Fruit fly (Drosophila melanogaster) whole organism, prepupa: ENCODE data around the gene ppl.

Experiments
- Blimp-1 ChIP-seq: fragments of 200-800 bp; sonication (Bioruptor generic); optimal IDR thresholded peaks from 3 replicates; lab custom pipeline; 2017; ENCODE audit warnings: missing biosample characterization, missing genetic modification characterization, mild to moderate bottlenecking, moderate library complexity, missing genetic modification reagents
- CG10631 ChIP-seq: fragments of 200-800 bp; sonication (Bioruptor generic); optimal IDR thresholded peaks from 2 replicates; lab custom pipeline; 2016; ENCODE audit warnings: missing biosample characterization, missing genetic modification characterization
- CG10669 ChIP-seq: fragments of 200-800 bp; sonication (Bioruptor generic); optimal IDR thresholded peaks from 3 replicates; lab custom pipeline; 2018; ENCODE audit warnings: missing biosample characterization, mild to moderate bottlenecking, missing genetic modification characterization, moderate library complexity
- CG11294 ChIP-seq: fragments of 200-800 bp; sonication (Bioruptor generic); IDR thresholded peaks from 2 replicates; pipeline ENCODE4 v1.3.6; 2022; ENCODE audit warnings: missing biosample characterization, missing genetic modification characterization
- CG11762 ChIP-seq: fragments of 200-800 bp; sonication (Bioruptor generic); optimal IDR thresholded peaks from 3 replicates; lab custom pipeline; 2016; ENCODE audit warnings: missing biosample characterization, missing genetic modification characterization; ENCODE audit not compliant: insufficient read depth
- CG11902 ChIP-seq: fragments of 200-800 bp; sonication (Bioruptor generic); optimal IDR thresholded peaks from 3 replicates; lab custom pipeline; 2016; ENCODE audit warnings: missing biosample characterization, missing genetic modification characterization
- CG15336 ChIP-seq: fragments of 200-800 bp; sonication (Bioruptor generic); IDR thresholded peaks from 2 replicates; pipeline ENCODE4 v1.3.6; 2022; ENCODE audit warnings: missing biosample characterization, missing genetic modification characterization
- CG1621 ChIP-seq: fragments of 200-800 bp; sonication (Bioruptor generic); optimal IDR thresholded peaks from 3 replicates; lab custom pipeline; 2018; ENCODE audit warnings: missing biosample characterization, mild to moderate bottlenecking, missing genetic modification characterization
- CG16779 ChIP-seq: fragments of 200-800 bp; sonication (Bioruptor generic); optimal IDR thresholded peaks from 3 replicates; lab custom pipeline; 2017; ENCODE audit warnings: missing biosample characterization, mild to moderate bottlenecking, missing genetic modification characterization
- CG3032 ChIP-seq: fragments of 200-800 bp; optimal IDR thresholded peaks from 2 replicates; lab custom pipeline; 2019; ENCODE audit warnings: missing biosample characterization, mild to moderate bottlenecking, missing genetic modification characterization, moderate library complexity
- CG32006 ChIP-seq: fragments of 200-800 bp; sonication (Bioruptor generic); optimal IDR thresholded peaks from 3 replicates; lab custom pipeline; 2017; ENCODE audit warnings: missing biosample characterization, mild to moderate bottlenecking, missing genetic modification characterization
- CG3919 ChIP-seq: fragments of 200-800 bp; sonication (Bioruptor generic); optimal IDR thresholded peaks from 3 replicates; lab custom pipeline; 2016; ENCODE audit warnings: missing biosample characterization, missing genetic modification characterization
- CG4318 ChIP-seq: fragments of 200-800 bp; sonication (Bioruptor generic); optimal IDR thresholded peaks from 3 replicates; lab custom pipeline; 2017; ENCODE audit warnings: missing biosample characterization, mild to moderate bottlenecking, missing genetic modification characterization
- CG6792 ChIP-seq: fragments of 200-800 bp; sonication (Bioruptor generic); optimal IDR thresholded peaks from 3 replicates; lab custom pipeline; 2016; ENCODE audit warnings: missing biosample characterization, missing genetic modification characterization
- CG6854 ChIP-seq: fragments of 200-800 bp; sonication (Bioruptor generic); optimal IDR thresholded peaks from 2 replicates; lab custom pipeline; 2017; ENCODE audit warnings: missing biosample characterization, mild to moderate bottlenecking, missing genetic modification characterization
- CG7368 ChIP-seq: fragments of 200-800 bp; sonication (Bioruptor generic); optimal IDR thresholded peaks from 3 replicates; lab custom pipeline; 2016; ENCODE audit warnings: missing biosample characterization, missing genetic modification characterization
- CG8119 ChIP-seq: fragments of 200-800 bp; sonication (Bioruptor generic); IDR thresholded peaks from 3 replicates; pipeline ENCODE4 v1.3.6; 2022; ENCODE audit warnings: missing biosample characterization, missing genetic modification characterization
- CG8319 ChIP-seq: fragments of 200-800 bp; sonication (Bioruptor generic); optimal IDR thresholded peaks from 3 replicates; lab custom pipeline; 2016; ENCODE audit warnings: missing biosample characterization, missing genetic modification characterization
- CG8632 ChIP-seq: fragments of 200-800 bp; sonication (Bioruptor generic); optimal IDR thresholded peaks from 3 replicates; lab custom pipeline; 2016; ENCODE audit warnings: missing biosample characterization, missing genetic modification characterization
- CG9139 ChIP-seq: fragments of 200-800 bp; sonication (Bioruptor generic); optimal IDR thresholded peaks from 3 replicates; lab custom pipeline; 2017; ENCODE audit warnings: missing biosample characterization, mild to moderate bottlenecking, missing genetic modification characterization
- Eip75B ChIP-seq: fragments of 200-800 bp; sonication (Bioruptor generic); optimal IDR thresholded peaks from 3 replicates; lab custom pipeline; 2016; ENCODE audit warnings: missing biosample characterization, missing genetic modification characterization
- Eip78C ChIP-seq: fragments of 200-800 bp; sonication (Bioruptor generic); peaks from one replicate; lab custom pipeline; 2016; ENCODE audit warnings: missing biosample characterization, missing genetic modification characterization
- Eip93F ChIP-seq: fragments of 200-800 bp; sonication (Bioruptor generic); optimal IDR thresholded peaks from 2 replicates; lab custom pipeline; 2016; ENCODE audit warnings: missing biosample characterization, mild to moderate bottlenecking, missing genetic modification characterization
- Ets96B ChIP-seq: fragments of 200-800 bp; optimal IDR thresholded peaks from 2 replicates; lab custom pipeline; 2019; ENCODE audit warnings: missing biosample characterization, mild to moderate bottlenecking, missing genetic modification characterization, moderate library complexity
- Hr38 ChIP-seq: sonication (Bioruptor generic); optimal IDR thresholded peaks from 2 replicates; lab custom pipeline; 2016; ENCODE audit warnings: missing biosample characterization, missing genetic modification characterization
- Hr39 ChIP-seq: fragments of 200-800 bp; sonication (Bioruptor generic); optimal IDR thresholded peaks from 2 replicates; lab custom pipeline; 2016; ENCODE audit warnings: missing biosample characterization, missing genetic modification characterization
- Hr4 ChIP-seq: fragments of 200-800 bp; sonication (Bioruptor generic); optimal IDR thresholded peaks from 3 replicates; lab custom pipeline; 2016; ENCODE audit warnings: missing biosample characterization, missing genetic modification characterization
- Lpt ChIP-seq: fragments of 200-800 bp; sonication (Bioruptor generic); optimal IDR thresholded peaks from 3 replicates; lab custom pipeline; 2016; ENCODE audit warnings: missing biosample characterization, missing genetic modification characterization
- OdsH ChIP-seq: fragments of 200-800 bp; sonication (Bioruptor generic); optimal IDR thresholded peaks from 3 replicates; lab custom pipeline; 2016; ENCODE audit warnings: missing biosample characterization, missing genetic modification characterization
- Sox102F ChIP-seq: fragments of 200-800 bp; sonication (Bioruptor generic); optimal IDR thresholded peaks from 2 replicates; lab custom pipeline; 2016; ENCODE audit warnings: missing biosample characterization, mild to moderate bottlenecking, missing genetic modification characterization
- achi ChIP-seq: fragments of 200-800 bp; sonication (Bioruptor generic); optimal IDR thresholded peaks from 3 replicates; lab custom pipeline; 2016; ENCODE audit warnings: missing biosample characterization, missing genetic modification characterization
- cyc ChIP-seq: fragments of 200-800 bp; sonication (Bioruptor generic); optimal IDR thresholded peaks from 3 replicates; lab custom pipeline; 2016; ENCODE audit warnings: missing biosample characterization, missing genetic modification characterization
- dac ChIP-seq: fragments of 200-800 bp; sonication (Bioruptor generic); optimal IDR thresholded peaks from 2 replicates; lab custom pipeline; 2017; ENCODE audit warnings: missing biosample characterization, mild to moderate bottlenecking, missing genetic modification characterization
- dsx ChIP-seq: fragments of 200-800 bp; optimal IDR thresholded peaks from 3 replicates; lab custom pipeline; 2019; ENCODE audit warnings: missing biosample characterization, mild to moderate bottlenecking, missing genetic modification characterization, moderate library complexity; ENCODE audit not compliant: poor library complexity, severe bottlenecking
- eg ChIP-seq: fragments of 200-800 bp; sonication (Bioruptor generic); IDR thresholded peaks from 3 replicates; pipeline ENCODE4 v1.3.6; 2022; ENCODE audit warnings: missing biosample characterization, missing genetic modification characterization
- esn ChIP-seq: fragments of 200-800 bp; sonication (Bioruptor generic); optimal IDR thresholded peaks from 2 replicates; lab custom pipeline; 2016; ENCODE audit warnings: missing biosample characterization, mild to moderate bottlenecking, missing genetic modification characterization, moderate library complexity
- fd85E ChIP-seq: fragments of 200-800 bp; sonication (Bioruptor generic); optimal IDR thresholded peaks from 3 replicates; lab custom pipeline; 2016; ENCODE audit warnings: missing biosample characterization, missing genetic modification characterization
- net ChIP-seq: fragments of 200-800 bp; sonication (Bioruptor generic); optimal IDR thresholded peaks from 3 replicates; lab custom pipeline; 2016; ENCODE audit warnings: missing biosample characterization, missing genetic modification characterization
- pdm3 ChIP-seq: fragments of 200-800 bp; sonication (Bioruptor generic); optimal IDR thresholded peaks from 3 replicates; lab custom pipeline; 2016; ENCODE audit warnings: missing biosample characterization, missing genetic modification characterization
- salr ChIP-seq, 2 experiments: fragments of 200-800 bp; sonication (Bioruptor generic); optimal IDR thresholded peaks; 3 replicates each; lab custom pipeline; 2016 to 2018; ENCODE audit warnings: missing biosample characterization in 2 of 2, missing genetic modification characterization in 2 of 2, mild to moderate bottlenecking in 1 of 2
- spab ChIP-seq: fragments of 200-800 bp; sonication (Bioruptor generic); optimal IDR thresholded peaks from 2 replicates; lab custom pipeline; 2017; ENCODE audit warnings: missing biosample characterization, mild to moderate bottlenecking, missing genetic modification characterization, missing genetic modification reagents
- ss ChIP-seq, 2 experiments: fragments of 200-800 bp; sonication (Bioruptor generic); optimal IDR thresholded peaks; 2 replicates in 1 of 2; 3 replicates in 1 of 2; lab custom pipeline; 2017 to 2018; ENCODE audit warnings: mild to moderate bottlenecking in 2 of 2, missing biosample characterization in 2 of 2, missing genetic modification characterization in 2 of 2, moderate library complexity in 1 of 2
- svp ChIP-seq: fragments of 200-800 bp; sonication (Bioruptor generic); peaks from one replicate; lab custom pipeline; 2016; ENCODE audit warnings: missing biosample characterization, missing genetic modification characterization
- topi ChIP-seq: fragments of 200-800 bp; sonication (Bioruptor generic); optimal IDR thresholded peaks from 3 replicates; lab custom pipeline; 2016; ENCODE audit warnings: missing biosample characterization, missing genetic modification characterization
- vri ChIP-seq: fragments of 200-800 bp; sonication (Bioruptor generic); optimal IDR thresholded peaks from 3 replicates; lab custom pipeline; 2016; ENCODE audit warnings: missing biosample characterization, mild to moderate bottlenecking, missing genetic modification characterization

The ppl gene

DNA sequence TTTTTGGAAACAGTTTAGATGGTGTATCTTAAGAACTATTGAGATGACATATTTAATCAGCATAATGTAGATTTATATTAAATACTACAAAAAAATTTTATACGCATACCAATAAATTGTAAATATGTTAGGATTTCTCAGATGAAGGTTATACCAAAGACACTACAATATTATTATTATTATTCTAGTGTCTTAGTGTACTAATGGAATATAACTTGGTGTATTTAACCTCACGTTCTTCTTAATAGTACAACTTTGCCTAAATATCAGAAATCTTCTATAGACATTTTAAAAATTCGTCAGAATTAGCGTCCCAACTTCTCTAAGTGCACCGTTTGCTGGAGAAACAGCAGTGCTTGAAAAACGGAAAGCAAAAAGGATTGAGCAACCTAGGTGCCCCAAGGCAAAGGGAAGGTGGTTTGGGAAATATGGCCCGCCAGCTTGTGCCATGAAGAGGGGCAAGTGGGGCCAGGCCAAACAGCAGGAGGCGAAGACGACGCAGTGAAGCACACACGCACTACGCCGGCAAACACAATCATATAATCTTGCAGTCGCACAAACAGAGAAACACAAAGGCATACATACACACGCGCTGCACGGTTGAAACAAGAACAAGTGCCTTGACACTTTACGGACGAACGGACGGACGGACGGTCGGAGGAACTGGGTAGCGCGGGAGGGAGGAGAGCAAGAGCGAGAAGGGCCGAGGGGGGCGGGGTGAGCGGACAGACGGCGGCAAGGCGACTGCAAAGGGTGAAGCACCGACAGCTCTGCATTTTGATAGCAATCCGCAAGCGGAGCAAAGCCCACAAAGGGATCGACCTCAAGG is 28.2 kb downstream of the ppl start (continued):
- TF ChIP-seq topi (peak; percentile 68), Hr39 (GFP tag; lab: Kevin White, UChicago) (peak; percentile 0), esn (peak; percentile 80), Eip78C (GFP tag; lab: Kevin White, UChicago) (peak; percentile 99), Lpt (GFP tag; lab: Kevin White, UChicago) (no peak), CG11294 (no peak), dac (no peak), Ets96B (tag; lab: Kevin White, UChicago) (peak; percentile 80), cyc (GFP tag; lab: Kevin White, UChicago) (peak; percentile 51), fd85E (GFP tag; lab: Kevin White, UChicago) (no peak), ss (GFP tag; optimal IDR thresholded peaks at IDR 0.05; lab: Kevin White, UChicago) (no peak), CG3919 (peak; percentile 66), CG11762 (GFP tag; lab: Kevin White, UChicago) (no peak), CG6854 (GFP tag; lab: Kevin White, UChicago) (no peak), pdm3 (GFP tag; lab: Kevin White, UChicago) (peak; percentile 42), achi (peak; percentile 50), Blimp-1 (GFP tag; lab: Kevin White, UChicago) (no peak), eg (no peak)

DNA sequence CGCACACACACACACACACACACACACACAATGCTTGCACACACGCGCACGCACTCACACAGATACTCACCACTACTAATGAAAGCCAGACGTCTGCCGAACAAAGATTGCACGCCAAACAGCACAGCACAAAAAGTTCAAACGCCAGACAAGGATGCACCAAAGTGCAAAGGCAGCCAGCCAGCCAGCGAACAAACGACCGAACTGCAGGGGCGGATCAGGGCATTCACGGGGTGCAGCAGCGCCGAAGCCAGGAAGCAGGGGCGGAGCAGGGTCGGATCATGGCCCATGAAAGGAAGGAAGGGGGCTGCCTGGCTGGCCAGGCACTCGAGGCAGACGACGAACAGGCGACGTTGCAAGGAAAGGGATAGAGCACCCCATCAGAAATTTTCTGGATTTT is 28.8 kb downstream of the ppl start:
- TF ChIP-seq vri (GFP tag; lab: Kevin White, UChicago) (no peak), topi (no peak), Eip75B (GFP tag; lab: Kevin White, UChicago) (no peak), spab (GFP tag; lab: Kevin White, UChicago) (no peak), Hr4 (GFP tag; lab: Kevin White, UChicago) (no peak), CG8119 (GFP tag; lab: Robert Waterston, UW) (0 out of 3 replicates have a peak, but pooled peaks have one; percentile 8), eg (peak; percentile 15; the same call in 1 of the 3 replicates), svp (GFP tag; lab: Kevin White, UChicago) (peak; percentile 84), CG6792 (GFP tag; lab: Kevin White, UChicago) (no peak), Hr39 (GFP tag; lab: Kevin White, UChicago) (peak; percentile 8), CG7368 (GFP tag; lab: Kevin White, UChicago) (no peak), ss (GFP tag; optimal IDR thresholded peaks at IDR 0.05; lab: Kevin White, UChicago) (peak in 1 of 2 experiments; percentile 40), CG32006 (GFP tag; lab: Kevin White, UChicago) (no peak), CG11902 (GFP tag; lab: Kevin White, UChicago) (peak; percentile 95), CG9139 (GFP tag; lab: Kevin White, UChicago) (no peak), cyc (GFP tag; lab: Kevin White, UChicago) (no peak), Sox102F (GFP tag; lab: Kevin White, UChicago) (peak; percentile 13), Blimp-1 (GFP tag; lab: Kevin White, UChicago) (no peak), CG3919 (no peak)

- TF ChIP-seq CG9139 (GFP tag; lab: Kevin White, UChicago) (peak; percentile 41), Hr4 (GFP tag; lab: Kevin White, UChicago) (peak; percentile 34), CG10631 (GFP tag; lab: Kevin White, UChicago) (peak; percentile 59), CG7368 (GFP tag; lab: Kevin White, UChicago) (peak; percentile 59), Lpt (GFP tag; lab: Kevin White, UChicago) (peak; percentile 51), eg (0 out of 3 replicates have a peak, but pooled peaks have one; percentile 50), salr (GFP tag; optimal IDR thresholded peaks at IDR 0.05; lab: Kevin White, UChicago) (peak in 1 of 2 experiments; percentile 49), CG16779 (tag; lab: Kevin White, UChicago) (no peak), Hr39 (GFP tag; lab: Kevin White, UChicago) (peak; percentile 45), Blimp-1 (GFP tag; lab: Kevin White, UChicago) (no peak), CG8319 (GFP tag; lab: Kevin White, UChicago) (peak; percentile 38), CG6854 (GFP tag; lab: Kevin White, UChicago) (no peak), CG3919 (peak; percentile 72), CG10669 (GFP tag; lab: Kevin White, UChicago) (peak; percentile 70), CG4318 (GFP tag; lab: Kevin White, UChicago) (peak; percentile 1), Eip93F (GFP tag; lab: Kevin White, UChicago) (no peak), OdsH (GFP tag; lab: Kevin White, UChicago) (peak; percentile 62), CG8632 (GFP tag; lab: Kevin White, UChicago) (peak; percentile 61), Hr38 (GFP tag; lab: Kevin White, UChicago) (no peak), CG15336 (GFP tag; lab: Robert Waterston, UW) (peak; percentile 69), CG3032 (tag; lab: Kevin White, UChicago) (peak; percentile 74), net (GFP tag; lab: Kevin White, UChicago) (peak; percentile 71), CG1621 (tag; lab: Kevin White, UChicago) (peak; percentile 83), dsx (peak; percentile 95)
These were observed 29.9 kb downstream of the ppl start for dm6 chr3L:21251381-21251780.
